Fruit fly (Drosophila melanogaster) whole organism, embryonic: ENCODE measurements around the gene Prat.

Source experiments
- Antp ChIP-seq: fragments of 200-800 bp; sonication (Bioruptor generic); optimal IDR thresholded peaks from 3 replicates; lab custom pipeline; 2016; ENCODE audit warnings: missing biosample characterization, missing genetic modification characterization
- B-H2 ChIP-seq: fragments of 200-800 bp; sonication (Bioruptor generic); optimal IDR thresholded peaks from 2 replicates; lab custom pipeline; 2018; ENCODE audit warnings: missing biosample characterization, mild to moderate bottlenecking, missing genetic modification characterization
- Bgb ChIP-seq: fragments of 200-800 bp; sonication (Bioruptor generic); IDR thresholded peaks from 2 replicates; pipeline ENCODE4 v1.3.6; 2022; ENCODE audit warnings: missing biosample characterization, missing genetic modification characterization; ENCODE audit not compliant: partially characterized antibody
- CG11560 ChIP-seq: fragments of 200-800 bp; sonication (Bioruptor generic); IDR thresholded peaks from 3 replicates; pipeline ENCODE4 v1.3.6; 2022; ENCODE audit warnings: missing biosample characterization, missing genetic modification characterization
- CG12104 ChIP-seq: fragments of 200-800 bp; sonication (Bioruptor generic); optimal IDR thresholded peaks from 3 replicates; lab custom pipeline; 2016; ENCODE audit warnings: missing biosample characterization, missing genetic modification characterization
- CG12299 ChIP-seq: fragments of 200-800 bp; sonication (Bioruptor generic); optimal IDR thresholded peaks from 2 replicates; lab custom pipeline; 2018; ENCODE audit warnings: missing biosample characterization, mild to moderate bottlenecking, missing genetic modification characterization
- CG13775 ChIP-seq: fragments of 200-800 bp; sonication (Bioruptor generic); optimal IDR thresholded peaks from 3 replicates; lab custom pipeline; 2017; ENCODE audit warnings: missing biosample characterization, mild to moderate bottlenecking, missing genetic modification characterization
- CG14860 ChIP-seq: fragments of 200-800 bp; sonication (Bioruptor generic); IDR thresholded peaks from 3 replicates; pipeline ENCODE4 v1.3.6; 2022; ENCODE audit warnings: missing biosample characterization, missing genetic modification characterization; ENCODE audit not compliant: partially characterized antibody
- CG17328 ChIP-seq: fragments of 200-800 bp; sonication (Bioruptor generic); IDR thresholded peaks from 2 replicates; pipeline ENCODE4 v1.3.6; 2022; ENCODE audit warnings: missing biosample characterization, missing genetic modification characterization
- CG17568 ChIP-seq: fragments of 200-800 bp; sonication (Bioruptor generic); optimal IDR thresholded peaks from 2 replicates; lab custom pipeline; 2018; ENCODE audit warnings: missing biosample characterization, mild to moderate bottlenecking, missing genetic modification characterization, moderate library complexity
- CG17802 ChIP-seq: fragments of 200-800 bp; sonication (Bioruptor generic); optimal IDR thresholded peaks from 2 replicates; lab custom pipeline; 2018; ENCODE audit warnings: missing biosample characterization, mild to moderate bottlenecking, missing genetic modification characterization, moderate library complexity
- CG17829 ChIP-seq: fragments of 200-800 bp; optimal IDR thresholded peaks from 2 replicates; lab custom pipeline; 2019; ENCODE audit warnings: missing biosample characterization, mild to moderate bottlenecking, missing genetic modification characterization, moderate library complexity
- CG18764 ChIP-seq: fragments of 200-800 bp; sonication (Bioruptor generic); optimal IDR thresholded peaks from 3 replicates; lab custom pipeline; 2016; ENCODE audit warnings: missing biosample characterization, missing genetic modification characterization
- CG32772 ChIP-seq: fragments of 200-800 bp; sonication (Bioruptor generic); IDR thresholded peaks from 2 replicates; pipeline ENCODE4 v1.3.6; 2022; ENCODE audit warnings: missing biosample characterization, missing genetic modification characterization
- CG33557 ChIP-seq: fragments of 200-800 bp; sonication (Bioruptor generic); optimal IDR thresholded peaks from 2 replicates; lab custom pipeline; 2019; ENCODE audit warnings: missing biosample characterization, mild to moderate bottlenecking, missing genetic modification characterization, moderate library complexity
- CG34224 ChIP-seq: fragments of 200-800 bp; sonication (Bioruptor generic); IDR thresholded peaks from 3 replicates; pipeline ENCODE4 v1.3.6; 2022; ENCODE audit warnings: missing biosample characterization, missing genetic modification characterization; ENCODE audit not compliant: partially characterized antibody
- CG4360 ChIP-seq: fragments of 200-800 bp; sonication (Bioruptor generic); IDR thresholded peaks from 2 replicates; pipeline ENCODE4 v1.3.6; 2022; ENCODE audit warnings: missing biosample characterization, missing genetic modification characterization
- CG7372 ChIP-seq: fragments of 200-800 bp; sonication (Bioruptor generic); IDR thresholded peaks from 2 replicates; pipeline ENCODE4 v1.3.6; 2022; ENCODE audit warnings: missing biosample characterization, missing genetic modification characterization
- CG7987 ChIP-seq: fragments of 200-800 bp; sonication (Bioruptor generic); optimal IDR thresholded peaks from 2 replicates; lab custom pipeline; 2018; ENCODE audit warnings: missing biosample characterization, mild to moderate bottlenecking, missing genetic modification characterization, moderate library complexity
- CG8089 ChIP-seq: fragments of 200-800 bp; sonication (Bioruptor generic); optimal IDR thresholded peaks from 3 replicates; lab custom pipeline; 2016; ENCODE audit warnings: missing biosample characterization, missing genetic modification characterization
- CG8281 ChIP-seq: fragments of 200-800 bp; sonication (Bioruptor generic); optimal IDR thresholded peaks from 2 replicates; lab custom pipeline; 2018; ENCODE audit warnings: missing biosample characterization, mild to moderate bottlenecking, missing genetic modification characterization, moderate library complexity
- CG8924 ChIP-seq: fragments of 200-800 bp; optimal IDR thresholded peaks from 3 replicates; lab custom pipeline; 2019; ENCODE audit warnings: missing biosample characterization, mild to moderate bottlenecking, missing genetic modification characterization, moderate library complexity
- CkIIα-i1 ChIP-seq: fragments of 200-800 bp; sonication (Bioruptor generic); IDR thresholded peaks from 2 replicates; pipeline ENCODE4 v1.3.6; 2022; ENCODE audit warnings: missing biosample characterization, missing genetic modification characterization
- Gug ChIP-seq: fragments of 200-800 bp; sonication (Bioruptor generic); IDR thresholded peaks from 4 replicates; pipeline ENCODE4 v1.3.6; 2022; ENCODE audit warnings: missing biosample characterization, missing genetic modification characterization
- Hey ChIP-seq: fragments of 200-800 bp; sonication (Bioruptor generic); optimal IDR thresholded peaks from 3 replicates; lab custom pipeline; 2018; ENCODE audit warnings: missing biosample characterization, mild to moderate bottlenecking, missing genetic modification characterization
- Hr3 ChIP-seq: fragments of 200-800 bp; sonication (Bioruptor generic); optimal IDR thresholded peaks from 3 replicates; lab custom pipeline; 2016; ENCODE audit warnings: missing biosample characterization, missing genetic modification characterization
- Hr39 ChIP-seq: fragments of >200 bp; optimal IDR thresholded peaks from 2 replicates; lab custom pipeline; 2017
- Kr ChIP-seq: fragments of 200-800 bp; sonication (Bioruptor generic); optimal IDR thresholded peaks from 2 replicates; lab custom pipeline; 2017; ENCODE audit warnings: missing biosample characterization, mild to moderate bottlenecking, missing genetic modification characterization
- NFAT ChIP-seq: fragments of 200-800 bp; sonication (Bioruptor generic); IDR thresholded peaks from 2 replicates; pipeline ENCODE4 v1.3.6; 2022; ENCODE audit warnings: missing biosample characterization, missing genetic modification characterization
- Optix ChIP-seq: fragments of 200-800 bp; sonication (Bioruptor generic); IDR thresholded peaks from 3 replicates; pipeline ENCODE4 v1.3.6; 2022; ENCODE audit warnings: missing biosample characterization, missing genetic modification characterization
- Rfx ChIP-seq: fragments of 200-800 bp; sonication (Bioruptor generic); IDR thresholded peaks from 2 replicates; pipeline ENCODE4 v1.3.6; 2022; ENCODE audit warnings: missing biosample characterization, missing genetic modification characterization
- ab ChIP-seq: fragments of 200-800 bp; sonication (Bioruptor generic); optimal IDR thresholded peaks from 2 replicates; lab custom pipeline; 2016; ENCODE audit warnings: missing biosample characterization, missing genetic modification characterization
- bcd ChIP-seq: fragments of 200-800 bp; sonication (Bioruptor generic); optimal IDR thresholded peaks from 2 replicates; lab custom pipeline; 2017; ENCODE audit warnings: missing biosample characterization, mild to moderate bottlenecking, missing genetic modification characterization
- bsh ChIP-seq, 2 experiments: fragments of 200-800 bp; sonication (Bioruptor generic); optimal IDR thresholded peaks; 2 replicates each; lab custom pipeline; 2017 to 2018; ENCODE audit warnings: mild to moderate bottlenecking in 2 of 2, missing biosample characterization in 2 of 2, missing genetic modification characterization in 2 of 2, moderate library complexity in 1 of 2
- caup ChIP-seq: fragments of 200-800 bp; sonication (Bioruptor generic); optimal IDR thresholded peaks from 3 replicates; lab custom pipeline; 2017; ENCODE audit warnings: missing biosample characterization, mild to moderate bottlenecking, missing genetic modification characterization, moderate library complexity; ENCODE audit not compliant: severe bottlenecking
- crol ChIP-seq: fragments of 200-800 bp; sonication (Bioruptor generic); IDR thresholded peaks from 2 replicates; pipeline ENCODE4 v1.3.6; 2022; ENCODE audit warnings: missing biosample characterization, missing genetic modification characterization
- dmrt11E ChIP-seq: fragments of 200-800 bp; sonication (Bioruptor generic); optimal IDR thresholded peaks from 3 replicates; lab custom pipeline; 2018; ENCODE audit warnings: missing biosample characterization, mild to moderate bottlenecking, missing genetic modification characterization, moderate library complexity
- dysf ChIP-seq: fragments of 200-800 bp; sonication (Bioruptor generic); IDR thresholded peaks from 3 replicates; pipeline ENCODE4 v1.3.6; 2022; ENCODE audit warnings: missing biosample characterization, missing genetic modification characterization
- gcm ChIP-seq: fragments of 200-800 bp; sonication (Bioruptor generic); optimal IDR thresholded peaks from 2 replicates; lab custom pipeline; 2019; ENCODE audit warnings: missing biosample characterization, mild to moderate bottlenecking, missing genetic modification characterization, moderate library complexity
- gt ChIP-seq: fragments of 200-800 bp; sonication (Bioruptor generic); IDR thresholded peaks from 2 replicates; pipeline ENCODE4 v1.3.6; 2022; ENCODE audit warnings: missing biosample characterization, missing genetic modification characterization
- mirr ChIP-seq: fragments of 200-800 bp; sonication (Bioruptor generic); optimal IDR thresholded peaks from 3 replicates; lab custom pipeline; 2018; ENCODE audit warnings: missing biosample characterization, mild to moderate bottlenecking, missing genetic modification characterization
- nau ChIP-seq: fragments of 200-800 bp; sonication (Bioruptor generic); optimal IDR thresholded peaks from 3 replicates; lab custom pipeline; 2017; ENCODE audit warnings: missing biosample characterization, mild to moderate bottlenecking, missing genetic modification characterization, missing genetic modification reagents
- phol ChIP-seq: fragments of 200-800 bp; sonication (Bioruptor generic); optimal IDR thresholded peaks from 3 replicates; lab custom pipeline; 2018; ENCODE audit warnings: missing biosample characterization, mild to moderate bottlenecking, missing genetic modification characterization, moderate library complexity
- pnt ChIP-seq: fragments of 200-800 bp; sonication (Bioruptor generic); optimal IDR thresholded peaks from 3 replicates; lab custom pipeline; 2016; ENCODE audit warnings: missing biosample characterization, missing genetic modification characterization
- row ChIP-seq: fragments of 200-800 bp; sonication (Bioruptor generic); IDR thresholded peaks from 3 replicates; pipeline ENCODE4 v1.3.6; 2022; ENCODE audit warnings: missing biosample characterization, missing genetic modification characterization
- run ChIP-seq: fragments of 200-800 bp; sonication (Bioruptor generic); optimal IDR thresholded peaks from 3 replicates; lab custom pipeline; 2018; ENCODE audit warnings: missing biosample characterization, mild to moderate bottlenecking, missing genetic modification characterization
- slbo ChIP-seq: fragments of 200-800 bp; sonication (Bioruptor generic); IDR thresholded peaks from 2 replicates; pipeline ENCODE4 v1.3.6; 2022; ENCODE audit warnings: missing biosample characterization, missing genetic modification characterization
- stc ChIP-seq: fragments of 200-800 bp; sonication (Bioruptor generic); IDR thresholded peaks from 2 replicates; pipeline ENCODE4 v1.3.6; 2022; ENCODE audit warnings: missing biosample characterization, missing genetic modification characterization
- tna ChIP-seq: fragments of 200-800 bp; sonication (Bioruptor generic); IDR thresholded peaks from 2 replicates; pipeline ENCODE4 v1.3.6; 2022; ENCODE audit warnings: missing biosample characterization, missing genetic modification characterization; ENCODE audit not compliant: partially characterized antibody
- unpg ChIP-seq: fragments of 200-800 bp; sonication (Bioruptor generic); optimal IDR thresholded peaks from 3 replicates; lab custom pipeline; 2018; ENCODE audit warnings: missing biosample characterization, mild to moderate bottlenecking, missing genetic modification characterization, moderate library complexity

Gene Prat

DNA sequence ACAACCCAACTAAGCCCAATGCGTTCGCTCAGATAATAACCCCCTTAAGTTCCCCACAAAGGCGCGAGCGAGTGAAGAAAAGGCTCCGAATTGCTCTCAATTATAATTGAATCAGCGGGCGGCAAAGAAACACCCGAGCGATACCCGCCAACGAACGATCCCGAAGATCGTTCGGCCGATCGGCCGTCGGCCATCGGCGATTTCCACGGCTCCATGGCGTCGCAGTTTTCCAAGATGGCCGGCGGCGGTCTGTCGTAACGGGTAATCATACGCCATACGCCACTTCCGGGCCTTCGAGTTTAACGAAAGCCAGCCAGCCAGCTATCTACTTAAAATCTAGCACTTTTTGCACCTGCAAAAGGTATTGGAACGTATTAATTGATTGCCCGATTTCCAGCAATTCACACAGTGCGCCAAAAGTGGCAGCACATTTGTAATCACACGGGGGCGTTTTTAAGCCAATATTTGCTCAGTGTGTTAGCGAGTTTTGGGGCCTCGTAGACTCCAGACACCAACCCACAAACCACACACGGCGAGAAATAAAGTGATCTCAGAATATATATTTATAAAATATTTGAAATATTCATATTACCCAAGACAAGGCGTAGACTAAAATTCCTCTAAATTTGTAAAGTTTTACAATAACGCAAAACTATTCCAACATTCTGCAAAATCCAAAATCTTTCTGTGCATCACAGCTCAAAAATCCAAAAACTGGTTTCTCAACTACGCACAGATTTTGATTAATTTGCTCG is 19.2 kb downstream of the Prat start (continued):
- TF ChIP-seq Kr (GFP tag; lab: Kevin White, UChicago) (no peak), Gug (no peak; the same call in 3 of the 4 replicates), CG12299 (tag; lab: Kevin White, UChicago) (no peak), run (tag; lab: Kevin White, UChicago) (no peak), CG11560 (tag; lab: Robert Waterston, UW) (peak; percentile 58; the same call in 2 of the 3 replicates), CG13775 (GFP tag; lab: Kevin White, UChicago) (peak; percentile 37), crol (no peak), B-H2 (GFP tag; lab: Kevin White, UChicago) (no peak), CG34224 (GFP tag; lab: Robert Waterston, UW) (no peak), pnt (GFP tag; lab: Kevin White, UChicago) (no peak), nau (GFP tag; lab: Kevin White, UChicago) (no peak), CG32772 (GFP tag; lab: Robert Waterston, UW) (no peak), CG4360 (GFP tag; lab: Robert Waterston, UW) (no peak), dysf (peak; percentile 77), CG8089 (GFP tag; lab: Kevin White, UChicago) (no peak), stc (peak; percentile 44; the same call in 1 of the 2 replicates), row (peak; percentile 68), CG8281 (tag; lab: Kevin White, UChicago) (no peak), tna (GFP tag; lab: Robert Waterston, UW) (no peak), dmrt11E (tag; lab: Kevin White, UChicago) (no peak), unpg (GFP tag; lab: Kevin White, UChicago) (peak; percentile 0), slbo (GFP tag; lab: Robert Waterston, UW) (peak; percentile 79), caup (GFP tag; lab: Kevin White, UChicago) (peak; percentile 55), gcm (GFP tag; lab: Kevin White, UChicago) (peak; percentile 23), CG18764 (GFP tag; lab: Kevin White, UChicago) (no peak), CG14860 (GFP tag; lab: Robert Waterston, UW) (no peak), CG12104 (GFP tag; lab: Kevin White, UChicago) (peak; percentile 31), CG17328 (GFP tag; lab: Robert Waterston, UW) (no peak), bcd (peak; percentile 45), Hr3 (GFP tag; lab: Kevin White, UChicago) (no peak), CG33557 (GFP tag; lab: Kevin White, UChicago) (no peak), Optix (GFP tag; lab: Robert Waterston, UW) (no peak), CkIIα-i1 (no peak), phol (tag; lab: Kevin White, UChicago) (peak; percentile 92), bsh (GFP tag; optimal IDR thresholded peaks at IDR 0.05; lab: Kevin White, UChicago) (peak in 1 of 2 experiments; percentile 25), CG17568 (no peak), mirr (GFP tag; lab: Kevin White, UChicago) (peak; percentile 50), CG7372 (GFP tag; lab: Robert Waterston, UW) (peak; percentile 25; the same call in 1 of the 2 replicates), ab (GFP tag; lab: Kevin White, UChicago) (no peak), Rfx (peak; percentile 88), NFAT (GFP tag; lab: Robert Waterston, UW) (peak; percentile 72), Antp (GFP tag; lab: Kevin White, UChicago) (no peak), CG7987 (GFP tag; lab: Kevin White, UChicago) (peak; percentile 49), gt (no peak), CG17829 (no peak), CG17802 (tag; lab: Kevin White, UChicago) (no peak), Hey (no peak), Bgb (GFP tag; lab: Robert Waterston, UW) (no peak), Hr39 (lab: Kevin White, UChicago) (no peak), CG8924 (tag; lab: Kevin White, UChicago) (peak; percentile 28)
